Worm (Caenorhabditis elegans) whole organism, young adult: Measurements from ENCODE around the gene nlp-1.

Experiments
- B0035.1 ChIP-seq: sonication (generic microtip); optimal IDR thresholded peaks from 2 replicates; lab custom pipeline; 2016; ENCODE audit warnings: missing genetic modification characterization, mild to moderate bottlenecking, missing compliant biosample characterization, missing genotype, missing genetic modification reagents
- B0261.1 ChIP-seq: sonication (generic microtip); optimal IDR thresholded peaks from 2 replicates; lab custom pipeline; 2016; ENCODE audit warnings: mild to moderate bottlenecking, missing genetic modification characterization, moderate library complexity, missing compliant biosample characterization
- F22D6.2 ChIP-seq: sonication (generic microtip); optimal IDR thresholded peaks from 2 replicates; lab custom pipeline; 2016; ENCODE audit warnings: mild to moderate bottlenecking, missing genetic modification characterization, missing compliant biosample characterization
- F39B2.1 ChIP-seq: fragments of 200-800 bp; sonication (Bioruptor generic); IDR thresholded peaks from 2 replicates; pipeline ENCODE4 v1.3.6; 2022; ENCODE audit warnings: missing genetic modification reagents, missing genetic modification characterization, missing compliant biosample characterization
- F55B11.4 ChIP-seq: sonication (generic microtip); optimal IDR thresholded peaks from 2 replicates; lab custom pipeline; 2016; ENCODE audit warnings: missing compliant biosample characterization, missing genetic modification characterization, borderline replicate concordance; ENCODE audit not compliant: insufficient read depth
- F57A8.1 ChIP-seq: fragments of 200-800 bp; sonication (Bioruptor generic); optimal IDR thresholded peaks from 2 replicates; lab custom pipeline; 2018; ENCODE audit warnings: mild to moderate bottlenecking, missing genetic modification characterization, moderate library complexity, missing compliant biosample characterization
- K11D2.4 ChIP-seq: fragments of 200-800 bp; sonication (Bioruptor generic); IDR thresholded peaks from 2 replicates; pipeline ENCODE4 v1.3.6; 2022; ENCODE audit warnings: missing genetic modification reagents, missing genetic modification characterization, missing compliant biosample characterization
- K12H6.12 ChIP-seq: fragments of 200-800 bp; sonication (Bioruptor generic); optimal IDR thresholded peaks from 2 replicates; lab custom pipeline; 2018; ENCODE audit warnings: mild to moderate bottlenecking, missing genetic modification characterization, missing compliant biosample characterization
- T07F8.4 ChIP-seq: sonication (generic microtip); optimal IDR thresholded peaks from 2 replicates; lab custom pipeline; 2016; ENCODE audit warnings: mild to moderate bottlenecking, missing genetic modification characterization, moderate library complexity, missing compliant biosample characterization
- T26A5.8 ChIP-seq: sonication (generic microtip); optimal IDR thresholded peaks from 2 replicates; lab custom pipeline; 2016; ENCODE audit warnings: missing genetic modification characterization, missing compliant biosample characterization
- ZK185.1 ChIP-seq: sonication (generic microtip); optimal IDR thresholded peaks from 2 replicates; lab custom pipeline; 2016; ENCODE audit warnings: mild to moderate bottlenecking, missing genetic modification characterization, missing compliant biosample characterization; ENCODE audit not compliant: poor library complexity, severe bottlenecking
- aptf-2 ChIP-seq: fragments of 200-800 bp; sonication (Bioruptor generic); conservative IDR thresholded peaks from 2 replicates; pipeline ENCODE4 v1.3.6; 2022; ENCODE audit warnings: missing genetic modification reagents, missing genetic modification characterization, missing compliant biosample characterization
- athp-1 ChIP-seq: sonication (generic microtip); optimal IDR thresholded peaks from 2 replicates; lab custom pipeline; 2017; ENCODE audit warnings: mild to moderate bottlenecking, missing genetic modification characterization, missing compliant biosample characterization
- attf-5 ChIP-seq: fragments of 200-800 bp; sonication (Bioruptor generic); optimal IDR thresholded peaks from 2 replicates; lab custom pipeline; 2018; ENCODE audit warnings: mild to moderate bottlenecking, missing genetic modification characterization, missing compliant biosample characterization
- bed-1 ChIP-seq: fragments of 200-800 bp; sonication (Bioruptor generic); IDR thresholded peaks from 2 replicates; pipeline ENCODE4 v1.3.6; 2022; ENCODE audit warnings: missing genetic modification reagents, missing genetic modification characterization, missing compliant biosample characterization
- bed-2 ChIP-seq: fragments of 200-800 bp; sonication (Bioruptor generic); IDR thresholded peaks from 2 replicates; pipeline ENCODE4 v1.3.6; 2022; ENCODE audit warnings: missing genetic modification reagents, missing genetic modification characterization, missing compliant biosample characterization
- ceh-27 ChIP-seq: fragments of 200-800 bp; sonication (Bioruptor generic); optimal IDR thresholded peaks from 2 replicates; lab custom pipeline; 2018; ENCODE audit warnings: mild to moderate bottlenecking, missing genetic modification characterization, moderate library complexity, missing compliant biosample characterization
- ceh-58 ChIP-seq: fragments of 200-800 bp; sonication (Bioruptor generic); IDR thresholded peaks from 2 replicates; pipeline ENCODE4 v1.3.6; 2022; ENCODE audit warnings: missing genetic modification characterization, missing compliant biosample characterization
- ceh-79 ChIP-seq: sonication (generic microtip); optimal IDR thresholded peaks from 2 replicates; lab custom pipeline; 2017; ENCODE audit warnings: mild to moderate bottlenecking, missing genetic modification characterization, missing compliant biosample characterization
- chd-7 ChIP-seq: sonication (generic microtip); optimal IDR thresholded peaks from 2 replicates; lab custom pipeline; 2016; ENCODE audit warnings: mild to moderate bottlenecking, missing genetic modification characterization, moderate library complexity, missing compliant biosample characterization
- die-1 ChIP-seq: sonication (generic microtip); optimal IDR thresholded peaks from 2 replicates; lab custom pipeline; 2016; ENCODE audit warnings: missing genotype, mild to moderate bottlenecking, missing genetic modification characterization, missing compliant biosample characterization
- egl-44 ChIP-seq: fragments of 200-800 bp; sonication (Bioruptor generic); IDR thresholded peaks from 2 replicates; pipeline ENCODE4 v1.3.6; 2022; ENCODE audit warnings: missing genetic modification reagents, missing genetic modification characterization, missing compliant biosample characterization
- egrh-3 ChIP-seq: fragments of 200-800 bp; sonication (Bioruptor generic); IDR thresholded peaks from 2 replicates; pipeline ENCODE4 v1.3.6; 2022; ENCODE audit warnings: missing genetic modification reagents, missing genetic modification characterization, missing compliant biosample characterization
- ekl-4 ChIP-seq: fragments of 200-800 bp; sonication (Bioruptor generic); IDR thresholded peaks from 2 replicates; pipeline ENCODE4 v1.3.6; 2022; ENCODE audit warnings: missing genetic modification reagents, missing genetic modification characterization, missing compliant biosample characterization
- ets-4 ChIP-seq: fragments of 200-800 bp; sonication (Bioruptor generic); optimal IDR thresholded peaks from 2 replicates; lab custom pipeline; 2018; ENCODE audit warnings: mild to moderate bottlenecking, missing genetic modification characterization, missing compliant biosample characterization
- him-1 ChIP-seq: sonication (generic microtip); optimal IDR thresholded peaks from 2 replicates; lab custom pipeline; 2016; ENCODE audit warnings: missing genotype, missing genetic modification reagents, missing genetic modification characterization, missing compliant biosample characterization
- hmg-1.2 ChIP-seq: fragments of 200-800 bp; sonication (Bioruptor generic); IDR thresholded peaks from 2 replicates; pipeline ENCODE4 v1.3.6; 2022; ENCODE audit warnings: missing genetic modification reagents, missing genetic modification characterization, missing compliant biosample characterization
- hsf-1 ChIP-seq: fragments of 200-800 bp; sonication (Bioruptor generic); IDR thresholded peaks from 2 replicates; pipeline ENCODE4 v1.3.6; 2022; ENCODE audit warnings: missing genetic modification reagents, missing genetic modification characterization, missing compliant biosample characterization
- let-526 ChIP-seq: fragments of 200-800 bp; sonication (Bioruptor generic); IDR thresholded peaks from 2 replicates; pipeline ENCODE4 v1.3.6; 2022; ENCODE audit warnings: missing genetic modification reagents, missing genetic modification characterization, missing compliant biosample characterization
- lin-26 ChIP-seq: fragments of 200-800 bp; sonication (Bioruptor generic); IDR thresholded peaks from 2 replicates; pipeline ENCODE4 v1.3.6; 2022; ENCODE audit warnings: missing genetic modification reagents, missing genetic modification characterization, missing compliant biosample characterization
- lir-1 ChIP-seq: fragments of 200-800 bp; sonication (Bioruptor generic); conservative IDR thresholded peaks from 2 replicates; pipeline ENCODE4 v1.3.6; 2022; ENCODE audit warnings: missing genetic modification reagents, missing genetic modification characterization, missing compliant biosample characterization
- lsy-27 ChIP-seq: sonication (generic microtip); optimal IDR thresholded peaks from 2 replicates; lab custom pipeline; 2017; ENCODE audit warnings: missing genetic modification characterization, mild to moderate bottlenecking, missing compliant biosample characterization, antibody characterized with exemption, missing genotype, borderline replicate concordance; ENCODE audit not compliant: insufficient read depth
- madf-3 ChIP-seq: fragments of 200-800 bp; sonication (Bioruptor generic); IDR thresholded peaks from 2 replicates; pipeline ENCODE4 v1.3.6; 2022; ENCODE audit warnings: missing genetic modification reagents, missing genetic modification characterization, missing compliant biosample characterization
- mcd-1 ChIP-seq: fragments of 200-800 bp; sonication (Bioruptor generic); IDR thresholded peaks from 2 replicates; pipeline ENCODE4 v1.3.6; 2022; ENCODE audit warnings: missing genetic modification reagents, missing genetic modification characterization, missing compliant biosample characterization
- mel-28 ChIP-seq: sonication (generic microtip); optimal IDR thresholded peaks from 2 replicates; lab custom pipeline; 2016; ENCODE audit warnings: borderline replicate concordance, mild to moderate bottlenecking, missing genetic modification characterization, missing compliant biosample characterization
- nfya-1 ChIP-seq: sonication (generic microtip); optimal IDR thresholded peaks from 2 replicates; lab custom pipeline; 2017; ENCODE audit warnings: antibody characterized with exemption, missing compliant biosample characterization, missing genetic modification characterization, borderline replicate concordance; ENCODE audit not compliant: insufficient read depth
- nfyb-1 ChIP-seq: fragments of 200-800 bp; sonication (Bioruptor generic); IDR thresholded peaks from 2 replicates; pipeline ENCODE4 v1.3.6; 2022; ENCODE audit warnings: missing genetic modification reagents, missing genetic modification characterization, missing compliant biosample characterization
- nhr-80 ChIP-seq: sonication (generic microtip); optimal IDR thresholded peaks from 2 replicates; lab custom pipeline; 2016; ENCODE audit warnings: missing genetic modification characterization, missing compliant biosample characterization
- pbrm-1 ChIP-seq: fragments of 200-800 bp; sonication (Bioruptor generic); IDR thresholded peaks from 2 replicates; pipeline ENCODE4 v1.3.6; 2022; ENCODE audit warnings: missing genetic modification reagents, missing genetic modification characterization, missing compliant biosample characterization
- pha-4 ChIP-seq: fragments of 150-350 bp; sonication (generic microtip); optimal IDR thresholded peaks from 2 replicates; lab custom pipeline; 2014; ENCODE audit warnings: missing biosample characterization, missing genetic modification reagents, missing genetic modification characterization
- somi-1 ChIP-seq: fragments of 200-800 bp; sonication (Bioruptor generic); optimal IDR thresholded peaks from 2 replicates; lab custom pipeline; 2018; ENCODE audit warnings: mild to moderate bottlenecking, missing genetic modification characterization, missing compliant biosample characterization
- tbp1 ChIP-seq: fragments of 200-800 bp; sonication (Bioruptor generic); optimal IDR thresholded peaks from 2 replicates; lab custom pipeline; 2018; ENCODE audit warnings: mild to moderate bottlenecking, missing genetic modification characterization, missing compliant biosample characterization
- zfh-2 ChIP-seq: fragments of 200-800 bp; sonication (Bioruptor generic); conservative IDR thresholded peaks from 2 replicates; pipeline ENCODE4 v1.3.6; 2022; ENCODE audit warnings: missing genetic modification reagents, missing genetic modification characterization, missing compliant biosample characterization
- ztf-18 ChIP-seq: sonication (generic microtip); optimal IDR thresholded peaks from 2 replicates; lab custom pipeline; 2016; ENCODE audit warnings: missing genotype, mild to moderate bottlenecking, missing genetic modification characterization, missing compliant biosample characterization
- ztf-25 ChIP-seq: fragments of 200-800 bp; sonication (Bioruptor generic); IDR thresholded peaks from 2 replicates; pipeline ENCODE4 v1.3.6; 2022; ENCODE audit warnings: missing genetic modification reagents, missing genetic modification characterization, missing compliant biosample characterization
- ztf-26 ChIP-seq: sonication (generic microtip); optimal IDR thresholded peaks from 2 replicates; lab custom pipeline; 2017; ENCODE audit warnings: missing genetic modification characterization, missing compliant biosample characterization
- ztf-6 ChIP-seq: fragments of 200-800 bp; sonication (Bioruptor generic); IDR thresholded peaks from 2 replicates; pipeline ENCODE4 v1.3.6; 2022; ENCODE audit warnings: missing genetic modification reagents, missing genetic modification characterization, missing compliant biosample characterization

nlp-1 gene

ce11 chrX:3694172-3694571 is 33.2 kb upstream of the nlp-1 start:
- TF ChIP-seq ceh-79 (tag; lab: Kevin White, UChicago) (no peak), ztf-25 (no peak), lsy-27 (tag; lab: Kevin White, UChicago) (no peak), pbrm-1 (peak; percentile 45; the same call in 1 of the 2 replicates), K11D2.4 (peak; percentile 63; the same call in 1 of the 2 replicates), ztf-6 (GFP tag; lab: Robert Waterston, UW) (no peak), athp-1 (tag; lab: Kevin White, UChicago) (peak; percentile 15), mcd-1 (GFP tag; lab: Robert Waterston, UW) (peak; percentile 30; the same call in 1 of the 2 replicates), somi-1 (GFP tag; lab: Kevin White, UChicago) (peak; percentile 5), hsf-1 (GFP tag; lab: Robert Waterston, UW) (no peak), F55B11.4 (tag; lab: Kevin White, UChicago) (no peak), ceh-58 (GFP tag; lab: Robert Waterston, UW) (no peak), nfyb-1 (peak; percentile 52), ets-4 (GFP tag; lab: Kevin White, UChicago) (no peak), egl-44 (GFP tag; lab: Robert Waterston, UW) (0 out of 2 replicates have a peak, but pooled peaks have one; percentile 24), F57A8.1 (GFP tag; lab: Kevin White, UChicago) (no peak), mel-28 (tag; lab: Kevin White, UChicago) (no peak), tbp1 (GFP tag; lab: Kevin White, UChicago) (peak; percentile 40), nhr-80 (tag; lab: Kevin White, UChicago) (no peak), ceh-27 (GFP tag; lab: Kevin White, UChicago) (peak; percentile 60), K12H6.12 (tag; lab: Kevin White, UChicago) (peak; percentile 59), aptf-2 (GFP tag; lab: Robert Waterston, UW) (0 out of 2 replicates have a peak, but pooled peaks have one; percentile 52), B0035.1 (tag; lab: Kevin White, UChicago) (no peak), chd-7 (tag; lab: Kevin White, UChicago) (peak; percentile 77), lin-26 (GFP tag; lab: Robert Waterston, UW) (peak; percentile 61; the same call in 1 of the 2 replicates), him-1 (no peak), T26A5.8 (tag; lab: Kevin White, UChicago) (no peak), F39B2.1 (no peak), let-526 (GFP tag; lab: Robert Waterston, UW) (no peak), bed-1 (no peak), pha-4 (tag; lab: Kevin White, UChicago) (no peak), die-1 (peak; percentile 26), ztf-18 (tag; lab: Kevin White, UChicago) (no peak), nfya-1 (tag; lab: Kevin White, UChicago) (no peak), F22D6.2 (no peak), ztf-26 (peak; percentile 8), ekl-4 (0 out of 2 replicates have a peak, but pooled peaks have one; percentile 30), ZK185.1 (tag; lab: Kevin White, UChicago) (no peak), hmg-1.2 (peak; percentile 59; the same call in 1 of the 2 replicates), zfh-2 (GFP tag; lab: Robert Waterston, UW) (peak; percentile 67; the same call in 1 of the 2 replicates), B0261.1 (tag; lab: Kevin White, UChicago) (no peak), madf-3 (GFP tag; lab: Robert Waterston, UW) (0 out of 2 replicates have a peak, but pooled peaks have one; percentile 10), egrh-3 (GFP tag; lab: Robert Waterston, UW) (peak; percentile 24; the same call in 1 of the 2 replicates), bed-2 (no peak), lir-1 (peak; percentile 92), attf-5 (peak; percentile 49), T07F8.4 (tag; lab: Kevin White, UChicago) (no peak)
